Worm (Caenorhabditis elegans) whole organism, L4 larva: ENCODE results near the gene sdz-8.
"Not testable (repeated sequence)": the region's sequence is repeated elsewhere in the genome, so short reads cannot be mapped to it uniquely, and the experiment has no call there.

Experiments
- F37D6.2 ChIP-seq: sonication (generic microtip); optimal IDR thresholded peaks from 2 replicates; lab custom pipeline; 2016; ENCODE audit warnings: mild to moderate bottlenecking, missing genetic modification characterization, missing compliant biosample characterization
- R02D3.7 ChIP-seq: fragments of 150-350 bp; sonication (generic microtip); optimal IDR thresholded peaks from 3 replicates; lab custom pipeline; 2014; ENCODE audit warnings: missing biosample characterization, missing genetic modification characterization
- T20F7.1 ChIP-seq: fragments of 200-800 bp; sonication (Bioruptor generic); optimal IDR thresholded peaks from 2 replicates; lab custom pipeline; 2018; ENCODE audit warnings: mild to moderate bottlenecking, missing genetic modification characterization, missing compliant biosample characterization
- T26A8.4 ChIP-seq: fragments of 200-800 bp; sonication (Bioruptor generic); IDR thresholded peaks from 2 replicates; pipeline ENCODE4 v1.3.6; 2022; ENCODE audit warnings: missing genetic modification characterization, missing compliant biosample characterization
- Y48G9A.11 ChIP-seq: fragments of 200-800 bp; sonication (Bioruptor generic); IDR thresholded peaks from 2 replicates; pipeline ENCODE4 v1.3.6; 2022; ENCODE audit warnings: missing genetic modification reagents, missing genetic modification characterization, missing compliant biosample characterization
- ZK337.2 ChIP-seq: fragments of 200-800 bp; sonication (Bioruptor generic); IDR thresholded peaks from 2 replicates; pipeline ENCODE4 v1.3.6; 2022; ENCODE audit warnings: missing genetic modification reagents, missing genetic modification characterization, missing compliant biosample characterization
- aha-1 ChIP-seq: fragments of 150-350 bp; peaks from one replicate; lab custom pipeline; 2014; ENCODE audit warnings: missing biosample characterization, missing genetic modification characterization
- ceh-20 ChIP-seq: fragments of 200-800 bp; sonication (Bioruptor generic); IDR thresholded peaks from 2 replicates; pipeline ENCODE4 v1.3.6; 2022; ENCODE audit warnings: missing genetic modification reagents, missing genetic modification characterization, missing compliant biosample characterization
- ctbp-1 ChIP-seq: fragments of 200-800 bp; sonication (Bioruptor generic); IDR thresholded peaks from 2 replicates; pipeline ENCODE4 v1.3.6; 2022; ENCODE audit warnings: missing genetic modification reagents, missing genetic modification characterization, missing compliant biosample characterization
- daf-16 ChIP-seq, 3 experiments: sonication (generic microtip); optimal IDR thresholded peaks; 2 replicates each; lab custom pipeline; 2016 to 2017; ENCODE audit warnings: missing genetic modification characterization in 3 of 3, missing genetic modification reagents in 3 of 3, mild to moderate bottlenecking in 2 of 3, missing compliant biosample characterization in 2 of 3, missing biosample characterization in 1 of 3, moderate library complexity in 1 of 3
- daf-19 ChIP-seq: fragments of 200-800 bp; sonication (Bioruptor generic); conservative IDR thresholded peaks from 2 replicates; pipeline ENCODE4 v1.3.6; 2022; ENCODE audit warnings: missing genetic modification characterization, missing compliant biosample characterization
- dmd-6 ChIP-seq: fragments of 200-800 bp; sonication (Bioruptor generic); IDR thresholded peaks from 2 replicates; pipeline ENCODE4 v1.3.6; 2022; ENCODE audit warnings: missing genetic modification reagents, missing genetic modification characterization, missing compliant biosample characterization
- dmd-9 ChIP-seq: fragments of 200-800 bp; sonication (Bioruptor generic); IDR thresholded peaks from 2 replicates; pipeline ENCODE4 v1.3.6; 2022; ENCODE audit warnings: missing genetic modification reagents, missing genetic modification characterization, missing compliant biosample characterization
- dpl-1 ChIP-seq: fragments of 150-350 bp; optimal IDR thresholded peaks from 2 replicates; lab custom pipeline; 2014; ENCODE audit warnings: missing biosample characterization, missing genetic modification reagents, missing genetic modification characterization
- dve-1 ChIP-seq: sonication (generic microtip); optimal IDR thresholded peaks from 2 replicates; lab custom pipeline; 2017; ENCODE audit warnings: antibody characterized with exemption, mild to moderate bottlenecking, missing genetic modification characterization, missing compliant biosample characterization; ENCODE audit not compliant: insufficient read depth
- egl-43 ChIP-seq: fragments of 200-800 bp; sonication (Bioruptor generic); IDR thresholded peaks from 2 replicates; pipeline ENCODE4 v1.3.6; 2022; ENCODE audit warnings: missing genetic modification reagents, missing genetic modification characterization, missing compliant biosample characterization
- hif-1 ChIP-seq, 2 experiments: sonication (generic microtip); optimal IDR thresholded peaks; 2 replicates each; lab custom pipeline; 2016 to 2017; ENCODE audit warnings: missing compliant biosample characterization in 2 of 2, missing genetic modification characterization in 2 of 2, missing genetic modification reagents in 2 of 2, missing genotype in 2 of 2, mild to moderate bottlenecking in 1 of 2
- hlh-11 ChIP-seq: fragments of 200-800 bp; sonication (Bioruptor generic); optimal IDR thresholded peaks from 2 replicates; lab custom pipeline; 2018; ENCODE audit warnings: mild to moderate bottlenecking, missing genetic modification characterization, missing compliant biosample characterization
- hlh-30 ChIP-seq: sonication (generic microtip); optimal IDR thresholded peaks from 2 replicates; lab custom pipeline; 2017; ENCODE audit warnings: antibody characterized with exemption, mild to moderate bottlenecking, missing genetic modification characterization, missing compliant biosample characterization; ENCODE audit not compliant: insufficient read depth
- hmg-1.1 ChIP-seq: fragments of 200-800 bp; sonication (Bioruptor generic); IDR thresholded peaks from 2 replicates; pipeline ENCODE4 v1.3.6; 2022; ENCODE audit warnings: missing genetic modification reagents, missing genetic modification characterization, missing compliant biosample characterization
- lim-7 ChIP-seq: fragments of 200-800 bp; sonication (Bioruptor generic); IDR thresholded peaks from 2 replicates; pipeline ENCODE4 v1.3.6; 2022; ENCODE audit warnings: missing genetic modification characterization, missing compliant biosample characterization
- lin-13 ChIP-seq: fragments of 150-350 bp; optimal IDR thresholded peaks from 2 replicates; lab custom pipeline; 2014; ENCODE audit warnings: missing biosample characterization, missing genetic modification reagents, missing genetic modification characterization
- lin-29 ChIP-seq: fragments of 200-800 bp; sonication (Bioruptor generic); IDR thresholded peaks from 2 replicates; pipeline ENCODE4 v1.3.6; 2022; ENCODE audit warnings: missing genetic modification reagents, missing genetic modification characterization, missing compliant biosample characterization
- lin-38 ChIP-seq: fragments of 200-800 bp; sonication (Bioruptor generic); IDR thresholded peaks from 2 replicates; pipeline ENCODE4 v1.3.6; 2022; ENCODE audit warnings: missing genetic modification reagents, missing genetic modification characterization, missing compliant biosample characterization
- lsy-2 ChIP-seq, 2 experiments: fragments of 150-350 bp in 1 of 2; sonication (generic microtip) in 1 of 2; optimal IDR thresholded peaks; 2 replicates each; lab custom pipeline; 2014 to 2017; ENCODE audit warnings: missing biosample characterization in 2 of 2, missing genetic modification characterization in 2 of 2
- mdl-1 ChIP-seq, 2 experiments: fragments of 150-350 bp in 1 of 2; sonication (generic microtip) in 1 of 2; optimal IDR thresholded peaks; 2 replicates each; lab custom pipeline; 2014 to 2017; ENCODE audit warnings: missing biosample characterization in 2 of 2, missing genetic modification characterization in 2 of 2
- mep-1 ChIP-seq: fragments of 150-350 bp; sonication (generic microtip); optimal IDR thresholded peaks from 3 replicates; lab custom pipeline; 2014; ENCODE audit warnings: missing biosample characterization, missing genetic modification characterization
- mes-2 ChIP-seq: sonication (generic microtip); optimal IDR thresholded peaks from 2 replicates; lab custom pipeline; 2016; ENCODE audit warnings: missing genotype, mild to moderate bottlenecking, missing genetic modification characterization, missing compliant biosample characterization; ENCODE audit not compliant: poor library complexity, severe bottlenecking
- mxl-3 ChIP-seq: fragments of 200-800 bp; sonication (Bioruptor generic); optimal IDR thresholded peaks from 2 replicates; lab custom pipeline; 2018; ENCODE audit warnings: mild to moderate bottlenecking, missing genetic modification characterization, missing compliant biosample characterization
- nhr-102 ChIP-seq: sonication (generic microtip); optimal IDR thresholded peaks from 2 replicates; lab custom pipeline; 2016; ENCODE audit warnings: mild to moderate bottlenecking, missing genetic modification characterization, moderate library complexity, missing compliant biosample characterization
- nhr-25 ChIP-seq: sonication (generic microtip); optimal IDR thresholded peaks from 2 replicates; lab custom pipeline; 2017; ENCODE audit warnings: missing genetic modification characterization, mild to moderate bottlenecking, missing compliant biosample characterization, antibody characterized with exemption, moderate library complexity, borderline replicate concordance; ENCODE audit not compliant: insufficient read depth
- nhr-28 ChIP-seq: fragments of 150-350 bp; optimal IDR thresholded peaks from 2 replicates; lab custom pipeline; 2014; ENCODE audit warnings: missing biosample characterization, missing genetic modification characterization
- nhr-42 ChIP-seq: fragments of 200-800 bp; sonication (Bioruptor generic); IDR thresholded peaks from 2 replicates; pipeline ENCODE4 v1.3.6; 2022; ENCODE audit warnings: missing genetic modification characterization, missing compliant biosample characterization
- nhr-48 ChIP-seq: sonication (generic microtip); optimal IDR thresholded peaks from 2 replicates; lab custom pipeline; 2016; ENCODE audit warnings: mild to moderate bottlenecking, missing genetic modification characterization, missing compliant biosample characterization
- nhr-77 ChIP-seq: fragments of 150-350 bp; optimal IDR thresholded peaks from 2 replicates; lab custom pipeline; 2014; ENCODE audit warnings: missing biosample characterization, missing genetic modification characterization
- pha-4 ChIP-seq, 2 experiments: fragments of 150-350 bp in 1 of 2; fragments of 200-800 bp in 1 of 2; sonication (Bioruptor generic) in 1 of 2; IDR thresholded peaks in 1 of 2; optimal IDR thresholded peaks in 1 of 2; 2 replicates each; pipeline versions ENCODE4 v1.3.6 to Lab custom; 2014 to 2022; ENCODE audit warnings: missing genetic modification characterization in 2 of 2, missing genetic modification reagents in 2 of 2, missing biosample characterization in 1 of 2, missing compliant biosample characterization in 1 of 2
- php-3 ChIP-seq: fragments of 200-800 bp; sonication (Bioruptor generic); IDR thresholded peaks from 2 replicates; pipeline ENCODE4 v1.3.6; 2022; ENCODE audit warnings: missing genetic modification reagents, missing genetic modification characterization, missing compliant biosample characterization
- rbr-2 ChIP-seq: sonication (generic microtip); optimal IDR thresholded peaks from 2 replicates; lab custom pipeline; 2016; ENCODE audit warnings: missing genotype, missing genetic modification characterization, missing compliant biosample characterization
- saeg-2 ChIP-seq: fragments of 200-800 bp; sonication (Bioruptor generic); IDR thresholded peaks from 2 replicates; pipeline ENCODE4 v1.3.6; 2022; ENCODE audit warnings: missing genetic modification reagents, missing genetic modification characterization, missing compliant biosample characterization
- set-16 ChIP-seq: fragments of 200-800 bp; sonication (Bioruptor generic); IDR thresholded peaks from 2 replicates; pipeline ENCODE4 v1.3.6; 2022; ENCODE audit warnings: missing genetic modification reagents, missing genetic modification characterization, missing compliant biosample characterization
- snpc-1.2 ChIP-seq: fragments of 200-800 bp; sonication (Bioruptor generic); IDR thresholded peaks from 2 replicates; pipeline ENCODE4 v1.3.6; 2022; ENCODE audit warnings: missing genetic modification reagents, missing genetic modification characterization, missing compliant biosample characterization
- spr-1 ChIP-seq: sonication (generic microtip); optimal IDR thresholded peaks from 2 replicates; lab custom pipeline; 2016; ENCODE audit warnings: mild to moderate bottlenecking, missing genetic modification characterization, missing compliant biosample characterization
- tra-1 ChIP-seq: fragments of 200-800 bp; sonication (Bioruptor generic); IDR thresholded peaks from 2 replicates; pipeline ENCODE4 v1.3.6; 2022; ENCODE audit warnings: missing genetic modification reagents, missing genetic modification characterization, missing compliant biosample characterization
- unc-130 ChIP-seq: sonication (generic microtip); optimal IDR thresholded peaks from 2 replicates; lab custom pipeline; 2016; ENCODE audit warnings: missing genetic modification reagents, missing genetic modification characterization, missing compliant biosample characterization
- vab-7 ChIP-seq: fragments of 200-800 bp; sonication (Bioruptor generic); IDR thresholded peaks from 2 replicates; pipeline ENCODE4 v1.3.6; 2022; ENCODE audit warnings: missing genetic modification reagents, missing genetic modification characterization, missing compliant biosample characterization

sdz-8 gene

ce11 chrV:11504853-11505397 is 11.1 kb downstream of the sdz-8 start, which contains the start of the genes C55A6.1 and C55A6.10:
TSS of gene C55A6.1 (minus strand) at chrV:11504968.
TSS of gene C55A6.10 (plus strand) at chrV:11505347.
- TF ChIP-seq T26A8.4 (GFP tag; lab: Robert Waterston, UW) (peak; percentile 68), mxl-3 (peak; percentile 41), nhr-28 (tag; lab: Kevin White, UChicago) (peak; percentile 12), ctbp-1 (GFP tag; lab: Robert Waterston, UW) (peak; percentile 95), lsy-2 (tag; optimal IDR thresholded peaks at IDR 0.05; lab: Kevin White, UChicago) (peak; percentile 31 to 81), T20F7.1 (peak; percentile 36), set-16 (peak; percentile 54; the same call in 1 of the 2 replicates), dpl-1 (GFP tag; lab: Kevin White, UChicago) (peak; percentile 44), hif-1 (tag; optimal IDR thresholded peaks at IDR 0.05; lab: Kevin White, UChicago) (peak in 1 of 2 experiments; percentile 23), mes-2 (tag; lab: Kevin White, UChicago) (peak; percentile 89), lim-7 (GFP tag; lab: Robert Waterston, UW) (peak; percentile 12), nhr-25 (tag; lab: Kevin White, UChicago) (peak; percentile 26), dmd-9 (GFP tag; lab: Robert Waterston, UW) (peak; percentile 67; the same call in 1 of the 2 replicates), hlh-30 (tag; lab: Kevin White, UChicago) (peak; percentile 49), nhr-77 (tag; lab: Kevin White, UChicago) (peak; percentile 11), R02D3.7 (peak; percentile 5), ZK337.2 (GFP tag; lab: Robert Waterston, UW) (0 out of 2 replicates have a peak, but pooled peaks have one; percentile 11), tra-1 (GFP tag; lab: Robert Waterston, UW) (0 out of 2 replicates have a peak, but pooled peaks have one; percentile 55), spr-1 (tag; lab: Kevin White, UChicago) (peak; percentile 62), mdl-1 (tag; optimal IDR thresholded peaks at IDR 0.05; lab: Kevin White, UChicago) (peak in 1 of 2 experiments; percentile 52), dve-1 (tag; lab: Kevin White, UChicago) (peak; percentile 56), lin-29 (GFP tag; lab: Robert Waterston, UW) (0 out of 2 replicates have a peak, but pooled peaks have one; percentile 41), mep-1 (tag; lab: Kevin White, UChicago) (peak; percentile 88), daf-16 (tag; optimal IDR thresholded peaks at IDR 0.05; lab: Kevin White, UChicago) (peak; percentile 51), aha-1 (peak; percentile 55), unc-130 (GFP tag; lab: Kevin White, UChicago) (peak; percentile 85), dmd-6 (GFP tag; lab: Robert Waterston, UW) (peak; percentile 79), php-3 (GFP tag; lab: Robert Waterston, UW) (peak; percentile 53; the same call in 1 of the 2 replicates), Y48G9A.11 (GFP tag; lab: Robert Waterston, UW) (0 out of 2 replicates have a peak, but pooled peaks have one; percentile 54), lin-13 (GFP tag; lab: Kevin White, UChicago) (peak; percentile 42), vab-7 (GFP tag; lab: Robert Waterston, UW) (peak; percentile 70; the same call in 1 of the 2 replicates), lin-38 (GFP tag; lab: Robert Waterston, UW) (peak; percentile 87), saeg-2 (peak; percentile 60; the same call in 1 of the 2 replicates), egl-43 (peak; percentile 78; the same call in 1 of the 2 replicates), hlh-11 (tag; lab: Kevin White, UChicago) (peak; percentile 61), daf-19 (GFP tag; lab: Robert Waterston, UW) (0 out of 2 replicates have a peak, but pooled peaks have one; percentile 38), hmg-1.1 (GFP tag; lab: Robert Waterston, UW) (peak; percentile 91), ceh-20 (GFP tag; lab: Robert Waterston, UW) (peak; percentile 69), nhr-102 (tag; lab: Kevin White, UChicago) (peak; percentile 50), snpc-1.2 (GFP tag; lab: Robert Waterston, UW) (peak; percentile 78), rbr-2 (tag; lab: Kevin White, UChicago) (peak; percentile 81), nhr-48 (tag; lab: Kevin White, UChicago) (peak; percentile 64), pha-4 (GFP tag; IDR thresholded peaks at IDR 0.05; lab: Robert Waterston, UW) (peak; percentile 88), nhr-42 (GFP tag; lab: Robert Waterston, UW) (peak; percentile 76), F37D6.2 (tag; lab: Kevin White, UChicago) (peak; percentile 63)
- TF ChIP-seq daf-16 (GFP tag; optimal IDR thresholded peaks at IDR 0.05; lab: Kevin White, UChicago); pha-4 (tag; optimal IDR thresholded peaks at IDR 0.05; lab: Kevin White, UChicago): not testable (repeated sequence)
